Worm (Caenorhabditis elegans) whole organism, L4 larva: ENCODE results near the gene F08F8.9.
A peak's percentile ranks its signal among the peaks of the same experiment; 100 is the strongest.

Experiments used
- D1046.2 ChIP-seq: fragments of 200-800 bp; sonication (Bioruptor generic); IDR thresholded peaks from 2 replicates; pipeline ENCODE4 v1.3.6; 2022; ENCODE audit warnings: missing genetic modification characterization, missing compliant biosample characterization
- F44E2.7 ChIP-seq: fragments of 200-800 bp; sonication (Bioruptor generic); IDR thresholded peaks from 2 replicates; pipeline ENCODE4 v2.1.2; 2022; ENCODE audit warnings: missing genetic modification characterization, missing compliant biosample characterization
- T26A8.4 ChIP-seq: fragments of 200-800 bp; sonication (Bioruptor generic); IDR thresholded peaks from 2 replicates; pipeline ENCODE4 v1.3.6; 2022; ENCODE audit warnings: missing genetic modification characterization, missing compliant biosample characterization
- Y5F2A.4 ChIP-seq: fragments of 200-800 bp; sonication (Bioruptor generic); optimal IDR thresholded peaks from 2 replicates; lab custom pipeline; 2018; ENCODE audit warnings: mild to moderate bottlenecking, missing genetic modification characterization, missing compliant biosample characterization
- ZK337.2 ChIP-seq: fragments of 200-800 bp; sonication (Bioruptor generic); IDR thresholded peaks from 2 replicates; pipeline ENCODE4 v1.3.6; 2022; ENCODE audit warnings: missing genetic modification reagents, missing genetic modification characterization, missing compliant biosample characterization
- aha-1 ChIP-seq: fragments of 150-350 bp; peaks from one replicate; lab custom pipeline; 2014; ENCODE audit warnings: missing biosample characterization, missing genetic modification characterization
- ama-1 ChIP-seq: fragments of 150-350 bp; optimal IDR thresholded peaks from 2 replicates; lab custom pipeline; 2014; ENCODE audit warnings: inconsistent platforms, mixed read lengths
- attf-4 ChIP-seq: sonication (generic microtip); optimal IDR thresholded peaks from 3 replicates; lab custom pipeline; 2017; ENCODE audit warnings: missing biosample characterization, missing genetic modification characterization
- ceh-20 ChIP-seq: fragments of 200-800 bp; sonication (Bioruptor generic); IDR thresholded peaks from 2 replicates; pipeline ENCODE4 v1.3.6; 2022; ENCODE audit warnings: missing genetic modification reagents, missing genetic modification characterization, missing compliant biosample characterization
- ceh-62 ChIP-seq: sonication (generic microtip); optimal IDR thresholded peaks from 2 replicates; lab custom pipeline; 2017; ENCODE audit warnings: missing biosample characterization, missing genetic modification characterization
- ceh-82 ChIP-seq: sonication (generic microtip); optimal IDR thresholded peaks from 2 replicates; lab custom pipeline; 2017; ENCODE audit warnings: missing biosample characterization, missing genetic modification characterization
- cey-2 ChIP-seq: sonication (generic microtip); optimal IDR thresholded peaks from 3 replicates; lab custom pipeline; 2017; ENCODE audit warnings: missing genetic modification characterization, mild to moderate bottlenecking, missing compliant biosample characterization, antibody characterized with exemption, borderline replicate concordance; ENCODE audit not compliant: insufficient read depth
- daf-19 ChIP-seq: fragments of 200-800 bp; sonication (Bioruptor generic); conservative IDR thresholded peaks from 2 replicates; pipeline ENCODE4 v1.3.6; 2022; ENCODE audit warnings: missing genetic modification characterization, missing compliant biosample characterization
- dve-1 ChIP-seq: sonication (generic microtip); optimal IDR thresholded peaks from 2 replicates; lab custom pipeline; 2017; ENCODE audit warnings: antibody characterized with exemption, mild to moderate bottlenecking, missing genetic modification characterization, missing compliant biosample characterization; ENCODE audit not compliant: insufficient read depth
- fkh-10 ChIP-seq: fragments of 150-350 bp; optimal IDR thresholded peaks from 2 replicates; lab custom pipeline; 2014; ENCODE audit warnings: missing biosample characterization, missing genetic modification reagents, missing genetic modification characterization
- hmg-1.1 ChIP-seq: fragments of 200-800 bp; sonication (Bioruptor generic); IDR thresholded peaks from 2 replicates; pipeline ENCODE4 v1.3.6; 2022; ENCODE audit warnings: missing genetic modification reagents, missing genetic modification characterization, missing compliant biosample characterization
- lin-15B ChIP-seq: fragments of 150-350 bp; sonication (generic microtip); optimal IDR thresholded peaks from 3 replicates; lab custom pipeline; 2014; ENCODE audit warnings: missing biosample characterization, missing genetic modification characterization
- lin-38 ChIP-seq: fragments of 200-800 bp; sonication (Bioruptor generic); IDR thresholded peaks from 2 replicates; pipeline ENCODE4 v1.3.6; 2022; ENCODE audit warnings: missing genetic modification reagents, missing genetic modification characterization, missing compliant biosample characterization
- lir-3 ChIP-seq: sonication (generic microtip); optimal IDR thresholded peaks from 2 replicates; lab custom pipeline; 2016; ENCODE audit warnings: mild to moderate bottlenecking, missing genetic modification characterization, missing compliant biosample characterization
- madf-5 ChIP-seq, 2 experiments: fragments of 200-800 bp; sonication (Bioruptor generic); IDR thresholded peaks; 2 replicates each; pipeline ENCODE4 v1.3.6; 2022; ENCODE audit warnings: missing compliant biosample characterization in 2 of 2, missing genetic modification characterization in 2 of 2
- mdl-1 ChIP-seq, 2 experiments: fragments of 150-350 bp in 1 of 2; sonication (generic microtip) in 1 of 2; optimal IDR thresholded peaks; 2 replicates each; lab custom pipeline; 2014 to 2017; ENCODE audit warnings: missing biosample characterization in 2 of 2, missing genetic modification characterization in 2 of 2
- mes-2 ChIP-seq: sonication (generic microtip); optimal IDR thresholded peaks from 2 replicates; lab custom pipeline; 2016; ENCODE audit warnings: missing genotype, mild to moderate bottlenecking, missing genetic modification characterization, missing compliant biosample characterization; ENCODE audit not compliant: poor library complexity, severe bottlenecking
- mxl-3 ChIP-seq: fragments of 200-800 bp; sonication (Bioruptor generic); optimal IDR thresholded peaks from 2 replicates; lab custom pipeline; 2018; ENCODE audit warnings: mild to moderate bottlenecking, missing genetic modification characterization, missing compliant biosample characterization
- nhr-237 ChIP-seq: sonication (generic microtip); optimal IDR thresholded peaks from 2 replicates; lab custom pipeline; 2017; ENCODE audit warnings: missing biosample characterization, missing genetic modification characterization
- nhr-25 ChIP-seq: sonication (generic microtip); optimal IDR thresholded peaks from 2 replicates; lab custom pipeline; 2017; ENCODE audit warnings: missing genetic modification characterization, mild to moderate bottlenecking, missing compliant biosample characterization, antibody characterized with exemption, moderate library complexity, borderline replicate concordance; ENCODE audit not compliant: insufficient read depth
- nhr-42 ChIP-seq: fragments of 200-800 bp; sonication (Bioruptor generic); IDR thresholded peaks from 2 replicates; pipeline ENCODE4 v1.3.6; 2022; ENCODE audit warnings: missing genetic modification characterization, missing compliant biosample characterization
- nhr-6 ChIP-seq: fragments of 150-350 bp; optimal IDR thresholded peaks from 2 replicates; lab custom pipeline; 2014; ENCODE audit warnings: missing biosample characterization, missing genetic modification characterization
- pha-4 ChIP-seq, 2 experiments: fragments of 150-350 bp in 1 of 2; fragments of 200-800 bp in 1 of 2; sonication (Bioruptor generic) in 1 of 2; IDR thresholded peaks in 1 of 2; optimal IDR thresholded peaks in 1 of 2; 2 replicates each; pipeline versions ENCODE4 v1.3.6 to Lab custom; 2014 to 2022; ENCODE audit warnings: missing genetic modification characterization in 2 of 2, missing genetic modification reagents in 2 of 2, missing biosample characterization in 1 of 2, missing compliant biosample characterization in 1 of 2
- sdz-12 ChIP-seq: fragments of 200-800 bp; sonication (Bioruptor generic); optimal IDR thresholded peaks from 2 replicates; lab custom pipeline; 2018; ENCODE audit warnings: mild to moderate bottlenecking, missing genetic modification characterization, missing compliant biosample characterization
- snpc-1.2 ChIP-seq: fragments of 200-800 bp; sonication (Bioruptor generic); IDR thresholded peaks from 2 replicates; pipeline ENCODE4 v1.3.6; 2022; ENCODE audit warnings: missing genetic modification reagents, missing genetic modification characterization, missing compliant biosample characterization
- spr-3 ChIP-seq: fragments of 200-800 bp; sonication (Bioruptor generic); optimal IDR thresholded peaks from 2 replicates; lab custom pipeline; 2018; ENCODE audit warnings: mild to moderate bottlenecking, missing genetic modification characterization, missing compliant biosample characterization
- unc-39 ChIP-seq: sonication (generic microtip); optimal IDR thresholded peaks from 2 replicates; lab custom pipeline; 2017; ENCODE audit warnings: missing biosample characterization, missing genetic modification characterization
- unc-62 ChIP-seq, 3 experiments: fragments of 150-350 bp in 1 of 3; sonication (generic microtip); optimal IDR thresholded peaks in 2 of 3; peaks in 1 of 3; 1 replicate in 1 of 3; 2 replicates in 2 of 3; lab custom pipeline; 2014 to 2017; ENCODE audit warnings: missing biosample characterization in 3 of 3, missing genetic modification characterization in 3 of 3, missing genetic modification reagents in 3 of 3, missing genotype in 1 of 3
- ztf-11 ChIP-seq: fragments of 150-350 bp; optimal IDR thresholded peaks from 2 replicates; lab custom pipeline; 2014; ENCODE audit warnings: missing biosample characterization, missing genetic modification characterization
- ztf-7 ChIP-seq: fragments of 150-350 bp; optimal IDR thresholded peaks from 2 replicates; lab custom pipeline; 2014; ENCODE audit warnings: missing biosample characterization, missing genetic modification characterization

F08F8.9 gene

DNA sequence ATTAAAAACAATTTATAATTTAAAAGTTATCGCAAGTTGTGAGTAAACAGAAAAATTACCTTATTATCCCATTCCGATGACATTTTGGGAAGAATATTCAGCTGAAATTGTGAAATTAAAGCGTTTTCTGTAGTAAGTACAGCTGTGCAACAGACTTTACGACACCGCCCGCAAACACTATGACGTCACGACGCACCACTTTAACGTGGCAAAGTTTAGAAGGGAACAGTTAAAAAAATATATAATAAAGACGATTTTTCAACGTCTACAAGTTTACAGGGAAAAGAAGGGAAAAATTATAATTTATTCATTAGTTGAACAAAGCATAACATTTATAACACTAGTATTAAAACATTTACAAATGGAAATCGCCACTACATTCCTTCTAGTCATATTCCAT, at the start of gene F08F8.9:
Gene F08F8.9 (minus strand): TSS at position 101 of the 400 bp plus-strand sequence.
- TF ChIP-seq cey-2 (tag; lab: Kevin White, UChicago) = no peak
- no peak for TF ChIP-seq pha-4 (GFP tag; IDR thresholded peaks at IDR 0.05; lab: Robert Waterston, UW)
- no peak for TF ChIP-seq pha-4 (tag; optimal IDR thresholded peaks at IDR 0.05; lab: Kevin White, UChicago)
- TF ChIP-seq lir-3 (tag; lab: Kevin White, UChicago) = no peak
- no peak for TF ChIP-seq fkh-10
- no peak for TF ChIP-seq spr-3 (GFP tag; lab: Kevin White, UChicago)
- TF ChIP-seq dve-1 (tag; lab: Kevin White, UChicago) = peak; percentile 35
- TF ChIP-seq nhr-25 (tag; lab: Kevin White, UChicago) = no peak
- no peak for TF ChIP-seq unc-39
- TF ChIP-seq aha-1 (tag; lab: Kevin White, UChicago) = peak; percentile 81
- no peak for TF ChIP-seq F44E2.7 (GFP tag; lab: Robert Waterston, UW)
- TF ChIP-seq ceh-82 (tag; lab: Kevin White, UChicago) = no peak
- TF ChIP-seq mdl-1 (tag; optimal IDR thresholded peaks at IDR 0.05; lab: Kevin White, UChicago) = no peak
- no peak for TF ChIP-seq ceh-20
- no peak for TF ChIP-seq snpc-1.2 (GFP tag; lab: Robert Waterston, UW)

DNA sequence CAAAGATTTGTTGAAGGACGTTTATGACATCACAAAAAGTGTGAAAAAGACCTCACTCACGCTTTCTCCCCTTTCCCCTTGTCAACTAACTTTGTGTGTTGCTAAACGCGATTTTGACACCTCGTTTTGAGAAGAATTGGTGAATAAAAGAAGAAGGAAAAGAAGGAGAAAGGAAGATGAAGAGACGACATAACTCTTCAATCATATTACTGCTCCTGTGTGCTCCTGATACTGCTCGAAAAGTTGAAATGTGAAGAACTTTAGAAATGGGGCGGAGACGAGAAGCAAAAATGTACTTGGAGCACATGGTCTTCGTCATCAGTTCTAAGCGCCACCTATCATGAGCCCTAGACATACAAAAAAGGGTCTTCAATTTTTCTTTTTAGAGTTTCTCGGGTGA, 45.2 kb upstream of the F08F8.9 start:
- TF ChIP-seq fkh-10 (peak; percentile 48), ztf-7 (tag; lab: Kevin White, UChicago) (no peak)

DNA sequence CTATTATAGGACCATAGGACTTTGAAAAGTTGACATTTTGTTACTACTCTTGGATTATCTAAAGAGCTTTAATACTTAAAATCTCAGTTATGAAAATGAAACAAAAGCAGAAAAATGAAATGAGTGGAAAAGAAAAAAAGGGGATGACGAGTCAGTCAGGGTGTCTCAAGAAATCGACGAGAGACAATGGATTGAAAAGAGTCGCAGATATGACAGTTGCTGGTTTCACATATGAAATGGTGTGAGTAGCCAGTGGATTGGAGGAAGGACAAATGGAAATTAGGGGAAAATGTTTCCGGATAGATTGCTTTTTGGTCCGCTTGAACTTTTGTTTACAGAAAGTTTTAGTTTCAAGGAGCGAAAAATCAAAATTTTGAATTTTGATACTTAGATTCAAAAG, 43.4 kb upstream of the F08F8.9 start:
- TF ChIP-seq nhr-42 (GFP tag; lab: Robert Waterston, UW) = no peak
- no peak for TF ChIP-seq D1046.2
- TF ChIP-seq unc-62 (GFP tag; optimal IDR thresholded peaks at IDR 0.05 in 1 of 2; lab: Kevin White, UChicago) = peak in 1 of 2 experiments; percentile 89
- no peak for TF ChIP-seq unc-62 (tag; optimal IDR thresholded peaks at IDR 0.05; lab: Kevin White, UChicago)

DNA sequence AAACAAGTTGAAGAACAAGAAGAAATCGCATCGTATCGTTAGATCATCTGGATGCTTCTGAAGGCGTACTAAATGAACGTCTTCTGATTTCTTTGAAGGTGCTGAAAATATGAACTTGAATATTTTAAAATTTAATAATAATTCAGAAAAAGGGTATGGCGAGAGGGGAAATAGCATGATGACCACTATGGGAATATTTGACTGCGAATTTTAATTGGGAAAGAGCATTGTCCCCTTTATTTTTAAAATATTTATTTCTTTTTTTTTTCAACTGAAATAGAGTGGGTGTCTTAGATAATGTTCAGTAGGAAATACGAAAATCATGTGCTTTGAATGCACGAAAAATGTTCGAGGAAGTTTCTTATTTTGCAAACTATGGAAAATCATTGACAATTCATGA, 41.6 kb upstream of the F08F8.9 start, which contains the start of gene lgc-50:
Gene lgc-50 (minus strand): TSS at position 101 of the 400 bp plus-strand sequence.
- TF ChIP-seq ama-1 (lab: Kevin White, UChicago) (no peak), spr-3 (GFP tag; lab: Kevin White, UChicago) (no peak), T26A8.4 (GFP tag; lab: Robert Waterston, UW) (no peak), mxl-3 (GFP tag; lab: Kevin White, UChicago) (no peak), ZK337.2 (GFP tag; lab: Robert Waterston, UW) (no peak), lin-38 (GFP tag; lab: Robert Waterston, UW) (no peak), madf-5 (GFP tag; IDR thresholded peaks at IDR 0.05; lab: Robert Waterston, UW) (no peak), ceh-62 (tag; lab: Kevin White, UChicago) (no peak), unc-39 (no peak), daf-19 (GFP tag; lab: Robert Waterston, UW) (no peak), hmg-1.1 (no peak), attf-4 (tag; lab: Kevin White, UChicago) (no peak), nhr-6 (no peak), nhr-42 (GFP tag; lab: Robert Waterston, UW) (no peak), nhr-237 (tag; lab: Kevin White, UChicago) (no peak), mes-2 (tag; lab: Kevin White, UChicago) (no peak), lin-15B (tag; lab: Kevin White, UChicago) (no peak), Y5F2A.4 (GFP tag; lab: Kevin White, UChicago) (no peak), ztf-11 (tag; lab: Kevin White, UChicago) (no peak), sdz-12 (no peak)
